Fruit fly (Drosophila melanogaster) whole organism, pupa: Measurements from ENCODE around the gene Ret.
A peak's percentile ranks its signal among the peaks of the same experiment; 100 is the strongest.

Source experiments
- CG10348 ChIP-seq: fragments of 200-800 bp; sonication (Bioruptor generic); IDR thresholded peaks from 2 replicates; pipeline ENCODE4 v1.3.6; 2022; ENCODE audit warnings: missing biosample characterization, missing genetic modification characterization
- CG12605 ChIP-seq: fragments of 200-800 bp; sonication (Bioruptor generic); IDR thresholded peaks from 2 replicates; pipeline ENCODE4 v1.3.6; 2022; ENCODE audit warnings: missing biosample characterization, missing genetic modification characterization
- CG13204 ChIP-seq: fragments of 200-800 bp; sonication (Bioruptor generic); optimal IDR thresholded peaks from 2 replicates; lab custom pipeline; 2018; ENCODE audit warnings: missing biosample characterization, mild to moderate bottlenecking, missing genetic modification characterization, moderate library complexity
- CG14655 ChIP-seq: fragments of 200-800 bp; sonication (Bioruptor generic); optimal IDR thresholded peaks from 3 replicates; lab custom pipeline; 2017; ENCODE audit warnings: mild to moderate bottlenecking, missing biosample characterization, missing genetic modification reagents, missing genetic modification characterization
- CG15710 ChIP-seq: fragments of 200-800 bp; sonication (Bioruptor generic); optimal IDR thresholded peaks from 2 replicates; lab custom pipeline; 2018; ENCODE audit warnings: missing biosample characterization, mild to moderate bottlenecking, missing genetic modification characterization, moderate library complexity
- CG17806 ChIP-seq: fragments of 200-800 bp; sonication (Bioruptor generic); optimal IDR thresholded peaks from 2 replicates; lab custom pipeline; 2018; ENCODE audit warnings: missing biosample characterization, mild to moderate bottlenecking, missing genetic modification characterization, moderate library complexity
- CG32121 ChIP-seq: fragments of 200-800 bp; sonication (Bioruptor generic); IDR thresholded peaks from 2 replicates; pipeline ENCODE4 v1.3.6; 2022; ENCODE audit warnings: missing biosample characterization, missing genetic modification characterization
- CG34367 ChIP-seq: fragments of 200-800 bp; sonication (Bioruptor generic); optimal IDR thresholded peaks from 2 replicates; lab custom pipeline; 2018; ENCODE audit warnings: missing biosample characterization, mild to moderate bottlenecking, missing genetic modification characterization
- CG4496 ChIP-seq: fragments of 200-800 bp; sonication (Bioruptor generic); IDR thresholded peaks from 3 replicates; pipeline ENCODE4 v1.3.6; 2022; ENCODE audit warnings: missing biosample characterization, missing genetic modification characterization
- CG8159 ChIP-seq: fragments of 200-800 bp; sonication (Bioruptor generic); optimal IDR thresholded peaks from 3 replicates; lab custom pipeline; 2018; ENCODE audit warnings: missing biosample characterization, mild to moderate bottlenecking, missing genetic modification characterization, moderate library complexity
- CG8301 ChIP-seq: fragments of 200-800 bp; sonication (Bioruptor generic); optimal IDR thresholded peaks from 2 replicates; lab custom pipeline; 2018; ENCODE audit warnings: missing biosample characterization, mild to moderate bottlenecking, missing genetic modification characterization
- CG9948 ChIP-seq: fragments of 200-800 bp; sonication (Bioruptor generic); optimal IDR thresholded peaks from 2 replicates; lab custom pipeline; 2018; ENCODE audit warnings: missing biosample characterization, mild to moderate bottlenecking, missing genetic modification characterization, moderate library complexity
- D1 ChIP-seq: fragments of 200-800 bp; sonication (Bioruptor generic); optimal IDR thresholded peaks from 2 replicates; lab custom pipeline; 2018; ENCODE audit warnings: missing biosample characterization, mild to moderate bottlenecking, missing genetic modification characterization, moderate library complexity
- EcR ChIP-seq: fragments of 200-800 bp; sonication (Bioruptor generic); optimal IDR thresholded peaks from 3 replicates; lab custom pipeline; 2019; ENCODE audit warnings: missing biosample characterization, missing genetic modification characterization, mild to moderate bottlenecking, moderate library complexity, missing genetic modification reagents
- Ets98B ChIP-seq: fragments of 200-800 bp; sonication (Bioruptor generic); IDR thresholded peaks from 2 replicates; pipeline ENCODE4 v1.3.6; 2022; ENCODE audit warnings: missing biosample characterization, missing genetic modification characterization
- Pif1A ChIP-seq: fragments of 200-800 bp; sonication (Bioruptor generic); optimal IDR thresholded peaks from 3 replicates; lab custom pipeline; 2016; ENCODE audit warnings: missing biosample characterization, missing genetic modification characterization
- Pif1B ChIP-seq: fragments of 200-800 bp; sonication (Bioruptor generic); optimal IDR thresholded peaks from 3 replicates; lab custom pipeline; 2016; ENCODE audit warnings: missing biosample characterization, missing genetic modification characterization
- Snoo ChIP-seq: fragments of 200-800 bp; sonication (Bioruptor generic); optimal IDR thresholded peaks from 3 replicates; lab custom pipeline; 2017; ENCODE audit warnings: missing biosample characterization, mild to moderate bottlenecking, missing genetic modification characterization, inconsistent platforms
- fd96Ca ChIP-seq: fragments of 200-800 bp; sonication (Bioruptor generic); IDR thresholded peaks from 3 replicates; pipeline ENCODE4 v1.3.6; 2022; ENCODE audit warnings: missing biosample characterization, missing genetic modification characterization
- gl ChIP-seq: fragments of 200-800 bp; sonication (Bioruptor generic); optimal IDR thresholded peaks from 2 replicates; lab custom pipeline; 2018; ENCODE audit warnings: missing biosample characterization, mild to moderate bottlenecking, missing genetic modification characterization
- rn ChIP-seq: fragments of 200-800 bp; sonication (Bioruptor generic); IDR thresholded peaks from 2 replicates; pipeline ENCODE4 v1.3.6; 2022; ENCODE audit warnings: missing biosample characterization, missing genetic modification characterization

Gene Ret

DNA sequence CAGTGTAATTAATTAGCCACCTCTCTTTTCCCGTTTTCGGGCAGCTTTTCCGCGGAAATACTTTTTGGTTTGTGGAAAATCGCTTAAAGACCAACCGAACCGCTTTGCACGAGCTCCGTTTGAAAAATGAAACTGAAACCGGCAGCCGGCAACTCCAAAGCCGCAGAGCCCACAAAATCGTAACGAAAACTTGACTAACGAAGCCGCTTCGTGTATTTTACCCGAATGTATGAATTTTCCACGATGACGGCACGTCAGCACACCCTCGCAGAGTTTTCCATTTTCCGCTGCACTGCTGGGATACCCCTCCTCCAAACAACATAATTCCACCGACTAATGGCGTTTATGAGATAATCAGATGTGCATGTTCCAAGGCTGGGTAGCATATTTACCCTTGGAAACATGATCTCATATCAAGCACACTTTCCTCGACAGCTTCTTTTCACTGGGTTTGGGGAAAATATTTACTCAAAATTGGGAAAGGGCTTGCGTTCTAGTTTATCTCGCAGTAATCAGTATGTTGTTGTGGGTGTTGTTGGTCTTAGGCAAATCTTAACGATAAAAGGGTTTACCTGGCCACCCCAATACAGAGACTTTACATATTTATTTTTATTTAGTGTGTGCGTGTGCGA, at the start of gene Ret:
Ret (minus strand) TSS at position 130 of the 632 bp plus-strand sequence.
- TF ChIP-seq CG10348 (GFP tag; lab: Robert Waterston, UW) (no peak), CG4496 (GFP tag; lab: Robert Waterston, UW) (peak; percentile 52; the same call in 1 of the 3 replicates)

DNA sequence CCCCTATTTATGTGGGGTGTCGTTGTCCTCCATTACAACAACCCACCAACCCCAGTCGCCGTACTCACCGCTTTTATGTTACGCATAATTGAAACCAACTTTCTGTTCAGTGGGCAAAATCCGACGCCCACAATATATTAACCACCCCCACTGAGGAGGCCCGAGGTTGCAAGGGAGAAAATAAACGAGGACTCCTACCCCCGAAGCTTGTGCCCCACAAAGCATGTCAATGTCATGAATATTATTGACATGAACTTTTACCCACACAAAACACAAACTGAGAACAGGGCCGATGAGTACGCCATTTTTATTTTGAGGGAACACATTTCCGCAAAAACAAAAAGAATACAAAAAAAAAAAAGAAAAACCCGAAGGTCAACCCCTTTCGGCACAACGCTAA, 49.4 kb upstream of the Ret start:
- TF ChIP-seq CG32121 (GFP tag; lab: Robert Waterston, UW): no peak
- TF ChIP-seq, all 21 proteins: peak for 0

DNA sequence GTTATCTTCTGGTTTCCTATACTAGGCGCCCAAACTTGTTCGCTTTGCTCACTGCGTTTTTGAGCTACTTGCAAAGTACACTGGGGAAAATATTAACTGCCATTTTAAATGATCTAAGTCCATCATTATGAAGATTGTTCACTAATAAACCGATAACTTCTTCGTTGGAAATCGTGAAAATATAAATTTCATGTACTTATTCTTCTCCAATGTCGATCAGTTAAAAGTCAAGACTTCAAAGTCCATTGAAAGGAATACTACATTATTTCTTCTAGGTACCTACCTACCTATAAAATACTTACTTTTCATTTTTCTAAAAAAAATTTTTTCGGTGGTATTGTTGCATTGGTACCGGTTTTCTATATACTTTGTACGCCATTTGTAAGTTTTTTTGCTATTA, 48.1 kb upstream of the Ret start:
- TF ChIP-seq CG8301 (tag; lab: Kevin White, UChicago): peak; percentile 75
- no peak for TF ChIP-seq EcR
- no peak for TF ChIP-seq Snoo
- no peak for TF ChIP-seq CG8159 (tag; lab: Kevin White, UChicago)
- no peak for TF ChIP-seq CG13204 (GFP tag; lab: Kevin White, UChicago)
- TF ChIP-seq fd96Ca (GFP tag; lab: Robert Waterston, UW): no peak
- TF ChIP-seq CG34367: no peak
- peak; percentile 63; the same call in 2 of the 3 replicates for TF ChIP-seq CG4496 (GFP tag; lab: Robert Waterston, UW)
- TF ChIP-seq CG14655 (GFP tag; lab: Kevin White, UChicago): peak; percentile 76
- TF ChIP-seq Pif1B (GFP tag; lab: Kevin White, UChicago): no peak
- no peak for TF ChIP-seq rn (GFP tag; lab: Robert Waterston, UW)
- TF ChIP-seq Ets98B (GFP tag; lab: Robert Waterston, UW): peak; percentile 48
- peak; percentile 29 for TF ChIP-seq Pif1A (GFP tag; lab: Kevin White, UChicago)
- TF ChIP-seq D1 (tag; lab: Kevin White, UChicago): no peak
- no peak for TF ChIP-seq CG10348 (GFP tag; lab: Robert Waterston, UW)
- peak; percentile 61; the same call in 1 of the 2 replicates for TF ChIP-seq CG32121 (GFP tag; lab: Robert Waterston, UW)
- TF ChIP-seq CG17806 (tag; lab: Kevin White, UChicago): peak; percentile 15
- TF ChIP-seq CG15710 (tag; lab: Kevin White, UChicago): no peak

DNA sequence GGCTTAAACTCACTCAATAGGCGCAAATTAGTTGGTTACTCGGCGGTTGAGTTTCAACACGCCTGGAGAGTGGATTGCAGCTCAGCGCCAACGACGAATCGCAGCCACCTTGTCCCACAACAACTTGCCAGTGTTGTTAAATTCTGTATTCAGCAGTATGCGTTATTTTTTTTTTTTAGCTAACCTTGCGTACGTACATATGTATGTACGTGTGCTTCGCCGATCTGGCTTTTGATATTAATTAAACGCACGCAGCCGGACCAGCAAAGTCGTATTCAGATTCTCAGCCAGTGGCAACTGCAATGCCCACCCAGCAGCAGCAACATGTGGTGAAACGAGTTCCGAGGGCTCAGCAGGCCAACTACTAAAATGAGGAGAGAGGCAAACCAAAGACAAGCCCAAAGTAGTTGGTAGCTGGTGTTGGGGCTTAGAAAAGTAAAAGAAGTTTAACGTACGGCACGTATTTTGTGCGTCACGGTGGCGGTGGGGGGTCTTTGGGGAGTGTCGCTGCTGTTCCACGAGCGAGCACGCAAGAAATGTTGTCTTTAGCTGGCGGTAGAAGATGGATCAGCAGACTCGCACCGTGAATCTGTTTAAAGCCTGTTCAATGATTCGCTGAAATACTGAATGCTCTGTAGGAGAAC, 46.7 kb upstream of the Ret start:
- TF ChIP-seq CG9948 (tag; lab: Kevin White, UChicago): no peak
- peak; percentile 47 for TF ChIP-seq EcR
- no peak for TF ChIP-seq D1 (tag; lab: Kevin White, UChicago)
- TF ChIP-seq Ets98B (GFP tag; lab: Robert Waterston, UW): 0 out of 2 replicates have a peak, but pooled peaks have one; percentile 5
- TF ChIP-seq CG32121 (GFP tag; lab: Robert Waterston, UW): 0 out of 2 replicates have a peak, but pooled peaks have one; percentile 11
- 0 out of 2 replicates have a peak, but pooled peaks have one; percentile 17 for TF ChIP-seq CG12605 (GFP tag; lab: Robert Waterston, UW)
- 0 out of 3 replicates have a peak, but pooled peaks have one; percentile 48 for TF ChIP-seq CG4496 (GFP tag; lab: Robert Waterston, UW)
- peak; percentile 16 for TF ChIP-seq Pif1B (GFP tag; lab: Kevin White, UChicago)
- peak; percentile 7 for TF ChIP-seq Pif1A (GFP tag; lab: Kevin White, UChicago)
- TF ChIP-seq, all 21 proteins: peak for 7

DNA sequence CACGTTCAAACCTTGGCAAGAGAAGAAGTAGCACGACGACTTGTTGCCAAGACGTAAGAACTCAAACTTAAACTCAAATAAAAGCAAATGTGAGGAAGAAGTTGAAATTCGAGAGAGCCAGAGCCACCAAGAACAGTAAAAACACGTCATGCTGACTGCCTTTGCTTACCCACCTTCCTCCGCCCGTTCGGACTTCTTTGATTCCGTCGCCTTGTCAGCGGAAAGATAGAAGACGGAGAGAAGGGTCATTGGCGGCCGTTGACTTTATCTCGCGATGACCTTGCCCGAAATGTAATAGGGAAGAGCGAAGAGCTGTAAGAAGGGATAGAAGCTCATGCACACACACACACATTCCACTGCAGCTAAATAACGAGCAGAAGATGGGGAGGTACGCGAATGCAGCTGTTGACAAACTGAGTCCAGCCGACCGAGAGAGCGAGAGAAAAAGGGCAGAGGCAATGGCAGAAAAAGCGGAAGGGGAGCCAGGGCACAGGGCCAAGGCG, 45.5 kb upstream of the Ret start:
- peak; percentile 2 for TF ChIP-seq Snoo
- no peak for TF ChIP-seq CG15710 (tag; lab: Kevin White, UChicago)
- no peak for TF ChIP-seq D1 (tag; lab: Kevin White, UChicago)
- TF ChIP-seq CG12605 (GFP tag; lab: Robert Waterston, UW): no peak
- peak; percentile 99 for TF ChIP-seq EcR
- no peak for TF ChIP-seq CG9948 (tag; lab: Kevin White, UChicago)
- no peak for TF ChIP-seq Ets98B (GFP tag; lab: Robert Waterston, UW)
- no peak for TF ChIP-seq rn (GFP tag; lab: Robert Waterston, UW)
- TF ChIP-seq CG8301 (tag; lab: Kevin White, UChicago): no peak
- TF ChIP-seq CG8159 (tag; lab: Kevin White, UChicago): no peak
- TF ChIP-seq CG13204 (GFP tag; lab: Kevin White, UChicago): peak; percentile 35
- TF ChIP-seq fd96Ca (GFP tag; lab: Robert Waterston, UW): no peak
- TF ChIP-seq CG4496 (GFP tag; lab: Robert Waterston, UW): 0 out of 3 replicates have a peak, but pooled peaks have one; percentile 15
- TF ChIP-seq CG34367: no peak
- no peak for TF ChIP-seq CG17806 (tag; lab: Kevin White, UChicago)
- TF ChIP-seq CG32121 (GFP tag; lab: Robert Waterston, UW): no peak
- TF ChIP-seq Pif1A (GFP tag; lab: Kevin White, UChicago): no peak
- no peak for TF ChIP-seq CG14655 (GFP tag; lab: Kevin White, UChicago)

DNA sequence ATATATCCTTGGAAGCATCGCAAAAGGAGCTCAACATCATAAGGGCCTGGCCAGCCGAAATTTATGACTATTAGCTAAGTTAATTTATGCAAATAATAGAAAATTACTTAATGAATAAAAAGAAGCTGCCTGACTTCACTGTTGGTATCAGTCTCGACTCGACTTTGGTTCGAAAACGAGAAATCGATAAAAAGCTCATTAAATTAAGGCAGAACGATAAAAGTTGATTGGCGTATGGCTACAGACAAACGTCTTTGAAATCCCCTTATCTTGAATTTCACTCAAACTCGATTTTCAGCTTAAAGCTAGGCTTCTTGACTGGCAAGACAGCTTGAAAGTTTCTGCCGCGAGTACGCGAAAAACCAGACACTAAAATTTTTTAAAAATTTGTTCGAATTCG, 43.8 kb upstream of the Ret start:
- TF ChIP-seq Snoo (no peak), Ets98B (GFP tag; lab: Robert Waterston, UW) (no peak), fd96Ca (GFP tag; lab: Robert Waterston, UW) (no peak), CG13204 (GFP tag; lab: Kevin White, UChicago) (no peak), Pif1B (GFP tag; lab: Kevin White, UChicago) (no peak), rn (GFP tag; lab: Robert Waterston, UW) (no peak), CG10348 (GFP tag; lab: Robert Waterston, UW) (no peak), CG32121 (GFP tag; lab: Robert Waterston, UW) (no peak), CG34367 (no peak), gl (tag; lab: Kevin White, UChicago) (no peak), EcR (no peak), CG8159 (tag; lab: Kevin White, UChicago) (no peak), CG9948 (tag; lab: Kevin White, UChicago) (no peak), CG4496 (GFP tag; lab: Robert Waterston, UW) (no peak), CG14655 (GFP tag; lab: Kevin White, UChicago) (no peak), CG15710 (tag; lab: Kevin White, UChicago) (no peak), CG8301 (tag; lab: Kevin White, UChicago) (no peak)
